Worm (Caenorhabditis elegans): ENCODE data around the gene H12D21.5.
"Not testable (repeated sequence)": the region's sequence is repeated elsewhere in the genome, so short reads cannot be mapped to it uniquely, and the experiment has no call there.

ce11 chrV:14876724-14877123 is 17.1 kb upstream of the H12D21.5 start, which contains the start of gene ZC412.10:
- not testable (repeated sequence) for TF ChIP-seq ceh-36 (tag; optimal IDR thresholded peaks at IDR 0.05); hnd-1 (tag; optimal IDR thresholded peaks at IDR 0.05); pes-1 (GFP tag; IDR thresholded peaks at IDR 0.05); ets-7 (tag; optimal IDR thresholded peaks at IDR 0.05); hmbx-1 (tag; optimal IDR thresholded peaks at IDR 0.05); ama-1 (optimal IDR thresholded peaks at IDR 0.05); aly-1 (tag; optimal IDR thresholded peaks at IDR 0.05)
